Worm (Caenorhabditis elegans) whole organism, late embryonic: ENCODE results near the gene abu-2.

Source experiments
- Y22D7AL.16 ChIP-seq: sonication (generic microtip); optimal IDR thresholded peaks from 2 replicates; lab custom pipeline; 2016; ENCODE audit warnings: missing genetic modification characterization, missing compliant biosample characterization
- ceh-31 ChIP-seq: sonication (generic microtip); optimal IDR thresholded peaks from 2 replicates; lab custom pipeline; 2016; ENCODE audit warnings: missing genetic modification characterization, missing compliant biosample characterization
- elt-2 ChIP-seq: sonication (generic microtip); optimal IDR thresholded peaks from 2 replicates; lab custom pipeline; 2016; ENCODE audit warnings: missing genetic modification reagents, missing genetic modification characterization, missing compliant biosample characterization
- mec-3 ChIP-seq: sonication (generic microtip); optimal IDR thresholded peaks from 2 replicates; lab custom pipeline; 2016; ENCODE audit warnings: borderline replicate concordance, missing genetic modification characterization, missing compliant biosample characterization
- nhr-232 ChIP-seq: sonication (generic microtip); optimal IDR thresholded peaks from 2 replicates; lab custom pipeline; 2016; ENCODE audit warnings: missing genetic modification characterization, missing compliant biosample characterization
- pag-3 ChIP-seq: sonication (generic microtip); optimal IDR thresholded peaks from 2 replicates; lab custom pipeline; 2016; ENCODE audit warnings: missing compliant biosample characterization, missing genetic modification characterization, borderline replicate concordance
- pax-1 ChIP-seq: fragments of 150-350 bp; optimal IDR thresholded peaks from 2 replicates; lab custom pipeline; 2014; ENCODE audit warnings: missing biosample characterization, missing genetic modification characterization

ce11 chrX:1456350-1457080 is 46.1 kb upstream of the abu-2 start:
- no peak for TF ChIP-seq ceh-31 (tag; lab: Kevin White, UChicago)
- no peak for TF ChIP-seq elt-2 (tag; lab: Kevin White, UChicago)
- TF ChIP-seq Y22D7AL.16 = no peak
- TF ChIP-seq mec-3 = no peak
- no peak for TF ChIP-seq pag-3 (tag; lab: Kevin White, UChicago)
- no peak for TF ChIP-seq pax-1 (tag; lab: Kevin White, UChicago)
- no peak for TF ChIP-seq nhr-232 (tag; lab: Kevin White, UChicago)
